Fruit fly (Drosophila melanogaster): ENCODE measurements around the gene eIF3f1.

- TF ChIP-seq Eip78C (GFP tag) (peak; percentile 82), CG11762 (GFP tag; optimal IDR thresholded peaks at IDR 0.05; ENCODE audit: insufficient read depth) (peak; percentile 42)
Measured at dm6 chr3R:4687207-4687606, 26.8 kb downstream of the eIF3f1 start.

Data from whole organism, prepupa.